Fruit fly (Drosophila melanogaster) whole organism, embryonic: ENCODE measurements around the gene Pez.

Experiments
- BtbVII ChIP-seq: fragments of 200-800 bp; sonication (Bioruptor generic); optimal IDR thresholded peaks from 3 replicates; lab custom pipeline; 2017; ENCODE audit warnings: missing biosample characterization, mild to moderate bottlenecking, missing genetic modification characterization
- C15 ChIP-seq: fragments of 200-800 bp; sonication (Bioruptor generic); IDR thresholded peaks from 3 replicates; pipeline ENCODE4 v1.3.6; 2022; ENCODE audit warnings: missing biosample characterization, missing genetic modification characterization
- CG13287 ChIP-seq: fragments of 200-800 bp; sonication (Bioruptor generic); IDR thresholded peaks from 2 replicates; pipeline ENCODE4 v1.3.6; 2022; ENCODE audit warnings: missing biosample characterization, missing genetic modification characterization; ENCODE audit not compliant: partially characterized antibody
- CG14710 ChIP-seq: fragments of 200-800 bp; sonication (Bioruptor generic); optimal IDR thresholded peaks from 3 replicates; lab custom pipeline; 2019; ENCODE audit warnings: missing biosample characterization, mild to moderate bottlenecking, missing genetic modification characterization, moderate library complexity
- CG14860 ChIP-seq: fragments of 200-800 bp; sonication (Bioruptor generic); IDR thresholded peaks from 3 replicates; pipeline ENCODE4 v1.3.6; 2022; ENCODE audit warnings: missing biosample characterization, missing genetic modification characterization; ENCODE audit not compliant: partially characterized antibody
- CG15011 ChIP-seq: fragments of 200-800 bp; sonication (Bioruptor generic); optimal IDR thresholded peaks from 3 replicates; lab custom pipeline; 2018; ENCODE audit warnings: missing biosample characterization, mild to moderate bottlenecking, missing genetic modification characterization
- CG15479 ChIP-seq: fragments of 200-800 bp; sonication (Bioruptor generic); optimal IDR thresholded peaks from 3 replicates; lab custom pipeline; 2019; ENCODE audit warnings: missing biosample characterization, mild to moderate bottlenecking, missing genetic modification characterization, moderate library complexity
- CG15601 ChIP-seq: fragments of 200-800 bp; sonication (Bioruptor generic); optimal IDR thresholded peaks from 3 replicates; lab custom pipeline; 2019; ENCODE audit warnings: missing biosample characterization, mild to moderate bottlenecking, missing genetic modification characterization, moderate library complexity
- CG1647 ChIP-seq: fragments of 200-800 bp; sonication (Bioruptor generic); optimal IDR thresholded peaks from 3 replicates; lab custom pipeline; 2016; ENCODE audit warnings: missing biosample characterization, missing genetic modification characterization
- CG17359 ChIP-seq: fragments of 200-800 bp; sonication (Bioruptor generic); optimal IDR thresholded peaks from 3 replicates; lab custom pipeline; 2018; ENCODE audit warnings: missing biosample characterization, mild to moderate bottlenecking, missing genetic modification characterization, moderate library complexity
- CG5180 ChIP-seq: fragments of 200-800 bp; sonication (Bioruptor generic); optimal IDR thresholded peaks from 3 replicates; lab custom pipeline; 2017; ENCODE audit warnings: missing biosample characterization, missing genetic modification characterization, mild to moderate bottlenecking, moderate library complexity, missing genetic modification reagents
- CG5953 ChIP-seq: fragments of 200-800 bp; sonication (Bioruptor generic); IDR thresholded peaks from 2 replicates; pipeline ENCODE4 v1.3.6; 2022; ENCODE audit warnings: missing biosample characterization, missing genetic modification characterization
- CG7786 ChIP-seq: fragments of 200-800 bp; sonication (Bioruptor generic); optimal IDR thresholded peaks from 2 replicates; lab custom pipeline; 2016; ENCODE audit warnings: missing biosample characterization, missing genetic modification characterization
- CG8281 ChIP-seq: fragments of 200-800 bp; sonication (Bioruptor generic); optimal IDR thresholded peaks from 2 replicates; lab custom pipeline; 2018; ENCODE audit warnings: missing biosample characterization, mild to moderate bottlenecking, missing genetic modification characterization, moderate library complexity
- CG9437 ChIP-seq: fragments of 200-800 bp; sonication (Bioruptor generic); optimal IDR thresholded peaks from 2 replicates; lab custom pipeline; 2018; ENCODE audit warnings: missing biosample characterization, mild to moderate bottlenecking, missing genetic modification characterization
- CG9932 ChIP-seq: fragments of 200-800 bp; sonication (Bioruptor generic); IDR thresholded peaks from 2 replicates; pipeline ENCODE4 v1.3.6; 2022; ENCODE audit warnings: missing biosample characterization, missing genetic modification characterization
- D ChIP-seq, 2 experiments: fragments of 200-800 bp in 1 of 2; fragments of >200 bp in 1 of 2; sonication (Bioruptor generic) in 1 of 2; optimal IDR thresholded peaks; 2 replicates in 1 of 2; 3 replicates in 1 of 2; lab custom pipeline; 2017; ENCODE audit warnings: mild to moderate bottlenecking in 1 of 2, missing biosample characterization in 1 of 2, missing genetic modification characterization in 1 of 2, missing genetic modification reagents in 1 of 2
- Dbx ChIP-seq: fragments of 200-800 bp; sonication (Bioruptor generic); IDR thresholded peaks from 3 replicates; pipeline ENCODE4 v1.3.6; 2022; ENCODE audit warnings: missing biosample characterization, missing genetic modification characterization
- E2f1 ChIP-seq: fragments of 200-800 bp; sonication (Bioruptor generic); IDR thresholded peaks from 2 replicates; pipeline ENCODE4 v1.3.6; 2022; ENCODE audit warnings: missing biosample characterization, missing genetic modification characterization
- Ets65A ChIP-seq: fragments of 200-800 bp; sonication (Bioruptor generic); peaks from one replicate; lab custom pipeline; 2016; ENCODE audit warnings: missing biosample characterization, missing genetic modification characterization
- Ets97D ChIP-seq: fragments of 200-800 bp; sonication (Bioruptor generic); optimal IDR thresholded peaks from 3 replicates; lab custom pipeline; 2016; ENCODE audit warnings: missing biosample characterization, missing genetic modification characterization
- Lpt ChIP-seq: fragments of >200 bp; optimal IDR thresholded peaks from 2 replicates; lab custom pipeline; 2018; ENCODE audit warnings: missing biosample characterization, missing genetic modification characterization
- NC2β ChIP-seq: fragments of 200-800 bp; sonication (Bioruptor generic); optimal IDR thresholded peaks from 2 replicates; lab custom pipeline; 2016; ENCODE audit warnings: missing biosample characterization, missing genetic modification characterization
- Spps ChIP-seq: fragments of 200-800 bp; sonication (Bioruptor generic); optimal IDR thresholded peaks from 2 replicates; lab custom pipeline; 2018; ENCODE audit warnings: missing biosample characterization, mild to moderate bottlenecking, missing genetic modification characterization
- TFAM ChIP-seq: fragments of 200-800 bp; sonication (Bioruptor generic); optimal IDR thresholded peaks from 2 replicates; lab custom pipeline; 2017; ENCODE audit warnings: missing biosample characterization, missing genetic modification characterization, inconsistent platforms
- bbx ChIP-seq: fragments of 200-800 bp; sonication (Bioruptor generic); IDR thresholded peaks from 2 replicates; pipeline ENCODE4 v1.3.6; 2022; ENCODE audit warnings: missing biosample characterization, missing genetic modification characterization; ENCODE audit not compliant: partially characterized antibody
- cas ChIP-seq: fragments of 200-800 bp; sonication (Bioruptor generic); IDR thresholded peaks from 2 replicates; pipeline ENCODE4 v1.3.6; 2022; ENCODE audit warnings: missing biosample characterization, missing genetic modification characterization
- ci ChIP-seq: fragments of 200-800 bp; sonication (Bioruptor generic); IDR thresholded peaks from 3 replicates; pipeline ENCODE4 v1.3.6; 2022; ENCODE audit warnings: missing biosample characterization, missing genetic modification characterization
- pnt ChIP-seq: fragments of 200-800 bp; sonication (Bioruptor generic); optimal IDR thresholded peaks from 3 replicates; lab custom pipeline; 2016; ENCODE audit warnings: missing biosample characterization, missing genetic modification characterization
- ro ChIP-seq: fragments of 200-800 bp; sonication (Bioruptor generic); IDR thresholded peaks from 2 replicates; pipeline ENCODE4 v1.3.6; 2022; ENCODE audit warnings: missing biosample characterization, missing genetic modification characterization
- sc ChIP-seq, 3 experiments: fragments of >200 bp in 2 of 3; fragments of 200-800 bp in 1 of 3; sonication (Bioruptor generic) in 1 of 3; optimal IDR thresholded peaks; 2 replicates in 2 of 3; 3 replicates in 1 of 3; lab custom pipeline; 2017; ENCODE audit warnings: mild to moderate bottlenecking in 1 of 3, missing biosample characterization in 1 of 3, missing genetic modification characterization in 1 of 3, missing genetic modification reagents in 1 of 3
- sima ChIP-seq: fragments of 200-800 bp; sonication (Bioruptor generic); optimal IDR thresholded peaks from 2 replicates; lab custom pipeline; 2016; ENCODE audit warnings: missing biosample characterization, missing genetic modification characterization
- sr ChIP-seq: fragments of 200-800 bp; sonication (Bioruptor generic); IDR thresholded peaks from 3 replicates; pipeline ENCODE4 v1.3.6; 2022; ENCODE audit warnings: missing biosample characterization, missing genetic modification characterization
- tgo ChIP-seq: fragments of 200-800 bp; sonication (Bioruptor generic); IDR thresholded peaks from 3 replicates; pipeline ENCODE4 v1.3.6; 2022; ENCODE audit warnings: missing biosample characterization, missing genetic modification characterization

Gene Pez

dm6 chr2L:6356686-6357362, 18.4 kb upstream of the Pez start (continued):
- TF ChIP-seq sc (optimal IDR thresholded peaks at IDR 0.05; lab: Kevin White, UChicago) = no peak
- TF ChIP-seq sc (GFP tag; optimal IDR thresholded peaks at IDR 0.05; lab: Kevin White, UChicago) = peak; percentile 5
- no peak for TF ChIP-seq CG15011 (GFP tag; lab: Kevin White, UChicago)
- TF ChIP-seq CG9437 (GFP tag; lab: Kevin White, UChicago) = no peak
- no peak for TF ChIP-seq CG14860 (GFP tag; lab: Robert Waterston, UW)
- TF ChIP-seq C15 (GFP tag; lab: Robert Waterston, UW) = no peak
- TF ChIP-seq bbx (GFP tag; lab: Robert Waterston, UW) = peak; percentile 22; the same call in 1 of the 2 replicates
- TF ChIP-seq CG9932 (GFP tag; lab: Robert Waterston, UW) = peak; percentile 51
- TF ChIP-seq TFAM (GFP tag; lab: Kevin White, UChicago) = no peak
- no peak for TF ChIP-seq CG7786 (GFP tag; lab: Kevin White, UChicago)
- TF ChIP-seq CG14710 (tag; lab: Kevin White, UChicago) = peak; percentile 62
- no peak for TF ChIP-seq CG13287 (GFP tag; lab: Robert Waterston, UW)
- no peak for TF ChIP-seq cas (GFP tag; lab: Robert Waterston, UW)
- TF ChIP-seq, all 482 proteins: peak for 167

DNA sequence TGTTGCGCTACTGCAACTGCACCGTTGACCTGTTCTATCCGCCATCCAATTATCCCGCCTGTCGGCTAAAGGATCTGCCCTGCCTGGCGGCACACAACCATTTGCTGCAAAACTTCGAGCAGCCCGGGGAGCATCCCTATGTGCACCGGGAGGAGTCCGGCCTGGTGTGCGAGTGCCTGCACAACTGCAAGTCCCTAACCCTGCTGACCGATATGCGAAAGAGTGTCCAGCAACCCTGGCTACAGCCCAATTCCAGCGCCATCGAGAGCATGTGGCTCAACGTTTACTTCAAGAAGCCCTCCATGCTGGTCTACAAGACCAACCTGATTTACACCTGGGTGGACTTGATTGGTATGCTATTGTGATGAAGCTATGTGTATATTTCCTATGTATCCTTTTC, 17.7 kb upstream of the Pez start:
- TF ChIP-seq Lpt (GFP tag; lab: Kevin White, UChicago) = no peak
- TF ChIP-seq tgo (GFP tag; lab: Robert Waterston, UW) = no peak
- TF ChIP-seq ci (GFP tag; lab: Robert Waterston, UW) = no peak
- TF ChIP-seq sr = no peak
- TF ChIP-seq Ets65A = peak; percentile 92

DNA sequence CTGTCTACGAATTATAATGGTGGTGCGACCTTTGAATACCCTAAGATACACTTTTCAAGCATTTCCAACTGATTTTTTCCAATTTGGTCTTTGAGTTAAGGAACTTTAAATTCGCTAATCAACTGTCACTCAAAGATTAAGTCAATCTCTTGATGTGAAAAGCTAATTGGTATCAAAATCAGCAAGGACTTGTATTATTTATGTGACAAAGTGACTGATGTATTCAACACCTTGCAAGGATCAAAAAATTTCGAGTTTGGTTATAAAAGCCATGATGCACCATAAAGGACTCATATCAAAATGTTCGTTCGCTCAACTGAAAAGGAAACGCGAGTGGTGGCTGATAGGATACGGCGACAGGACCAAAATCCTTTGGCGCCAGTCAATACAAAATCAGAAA, 16.2 kb upstream of the Pez start, which contains the start of gene ppk14:
TSS of gene ppk14 (plus strand) at position 301 of the 400 bp plus-strand sequence.
- no peak for TF ChIP-seq CG17359 (tag; lab: Kevin White, UChicago)
- TF ChIP-seq Dbx (GFP tag; lab: Robert Waterston, UW) = no peak
- no peak for TF ChIP-seq E2f1 (GFP tag; lab: Robert Waterston, UW)
- no peak for TF ChIP-seq CG8281 (tag; lab: Kevin White, UChicago)
- TF ChIP-seq Spps (tag; lab: Kevin White, UChicago) = no peak

- TF ChIP-seq CG5953 (GFP tag; lab: Robert Waterston, UW) = no peak
- no peak for TF ChIP-seq BtbVII (GFP tag; lab: Kevin White, UChicago)
- no peak for TF ChIP-seq ro (GFP tag; lab: Robert Waterston, UW)
- TF ChIP-seq D (optimal IDR thresholded peaks at IDR 0.05; lab: Kevin White, UChicago) = no peak
- no peak for TF ChIP-seq D (GFP tag; optimal IDR thresholded peaks at IDR 0.05; lab: Kevin White, UChicago)
- no peak for TF ChIP-seq CG15479 (GFP tag; lab: Kevin White, UChicago)
- TF ChIP-seq CG1647 (GFP tag; lab: Kevin White, UChicago) = no peak
- no peak for TF ChIP-seq pnt (GFP tag; lab: Kevin White, UChicago)
- TF ChIP-seq CG5180 (GFP tag; lab: Kevin White, UChicago) = no peak
- no peak for TF ChIP-seq NC2β (GFP tag; lab: Kevin White, UChicago)
- no peak for TF ChIP-seq tgo (GFP tag; lab: Robert Waterston, UW)
- no peak for TF ChIP-seq sima (GFP tag; lab: Kevin White, UChicago)
- TF ChIP-seq Ets97D (GFP tag; lab: Kevin White, UChicago) = no peak
- no peak for TF ChIP-seq CG14860 (GFP tag; lab: Robert Waterston, UW)
- TF ChIP-seq CG15601 (tag; lab: Kevin White, UChicago) = no peak
Measured at dm6 chr2L:6354231-6354630, 15.8 kb upstream of the Pez start, which contains the start of gene ppk7. TSS of gene ppk7 (minus strand) at chr2L:6354331.
